Worm (Caenorhabditis elegans): ENCODE data around the gene mth-1.
"Not testable (repeated sequence)": the region's sequence is repeated elsewhere in the genome, so short reads cannot be mapped to it uniquely, and the experiment has no call there.

DNA sequence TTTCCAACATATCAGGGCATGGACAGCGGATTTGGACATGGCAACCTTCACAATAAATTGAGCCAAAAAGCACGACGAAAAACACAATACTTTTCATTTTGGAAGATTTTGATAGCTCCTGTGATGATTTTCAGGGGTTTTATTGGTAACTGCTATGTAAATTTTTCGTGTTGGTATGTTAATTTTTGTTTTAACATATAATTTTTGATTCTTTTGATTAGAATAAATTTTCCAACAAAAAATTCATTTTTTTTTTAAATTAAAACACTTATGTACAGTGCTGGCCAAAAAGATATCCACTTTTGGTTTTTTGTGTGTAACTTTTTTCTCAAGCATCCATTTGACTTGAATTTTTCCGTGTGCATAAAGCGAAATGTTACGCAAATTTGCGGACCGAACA, 35.2 kb downstream of the mth-1 start, which contains the start of gene R03H10.4:
- not testable (repeated sequence) for TF ChIP-seq fkh-10 (GFP tag; optimal IDR thresholded peaks at IDR 0.05); nhr-90 (tag; optimal IDR thresholded peaks at IDR 0.05; ENCODE audit: poor library complexity); nhr-28 (tag; optimal IDR thresholded peaks at IDR 0.05); nhr-76 (tag; optimal IDR thresholded peaks at IDR 0.05); nhr-77 (tag; optimal IDR thresholded peaks at IDR 0.05); nhr-11 (tag; optimal IDR thresholded peaks at IDR 0.05); hlh-17 (GFP tag; optimal IDR thresholded peaks at IDR 0.05; ENCODE audit: borderline replicate concordance); dpl-1 (GFP tag; optimal IDR thresholded peaks at IDR 0.05)
